Worm (Caenorhabditis elegans): ENCODE measurements around the gene T20B3.1.

T20B3.1 gene

DNA sequence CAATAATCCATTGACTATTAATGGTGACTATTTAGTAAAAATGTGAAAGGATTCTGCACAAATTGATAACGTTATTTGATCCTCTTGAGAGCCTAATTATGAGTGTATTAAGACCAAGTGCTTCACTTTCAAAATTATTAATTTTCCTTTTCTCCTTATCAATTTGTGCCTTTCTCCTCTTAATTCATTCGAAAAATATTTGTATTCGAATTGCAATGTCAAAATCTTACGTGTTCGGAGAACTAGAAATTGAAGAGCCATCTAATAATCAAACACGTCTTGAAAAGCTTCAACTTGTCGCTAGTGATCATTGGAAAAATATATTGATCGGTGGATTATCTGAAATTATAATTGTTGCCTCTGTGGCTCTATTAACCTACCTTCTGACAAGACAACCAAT is 33.1 kb downstream of the T20B3.1 start, which contains the start of the genes clec-36 and clec-26:
Gene clec-36, minus strand, starts transcription at position 101 of the 400 bp plus-strand sequence.
Gene clec-26, plus strand, starts transcription at position 114 of the 400 bp plus-strand sequence.
- TF ChIP-seq nhr-28 (tag; optimal IDR thresholded peaks at IDR 0.05) (no peak), unc-39 (tag; optimal IDR thresholded peaks at IDR 0.05) (no peak), tbx-8 (GFP tag; optimal IDR thresholded peaks at IDR 0.05) (no peak)

DNA sequence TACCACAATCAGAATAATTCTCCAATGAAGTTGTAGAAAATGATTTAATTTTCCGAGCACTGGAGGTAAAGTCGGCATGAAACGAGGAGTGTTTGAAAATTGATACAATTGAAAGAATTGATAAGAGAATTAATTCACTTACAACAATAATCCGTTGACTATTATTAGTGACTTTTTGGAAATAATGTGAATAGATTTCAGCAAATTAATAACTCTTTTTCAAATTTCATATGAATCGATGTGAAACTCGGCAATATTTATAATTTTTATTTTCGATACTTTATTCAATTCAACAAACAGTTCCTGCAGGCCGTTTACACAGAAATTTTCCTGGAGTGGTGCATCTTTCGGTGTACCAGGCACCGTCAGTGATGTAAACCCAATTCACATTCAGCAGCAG is 36.6 kb downstream of the T20B3.1 start, which contains the start of gene clec-37:
Gene clec-37, minus strand, starts transcription at position 101 of the 400 bp plus-strand sequence.
- TF ChIP-seq cnd-1 (tag; optimal IDR thresholded peaks at IDR 0.05): no peak
- no peak for TF ChIP-seq lin-32 (GFP tag; optimal IDR thresholded peaks at IDR 0.05)
- TF ChIP-seq mls-2 (tag; optimal IDR thresholded peaks at IDR 0.05): no peak
- no peak for TF ChIP-seq lsy-2 (tag; optimal IDR thresholded peaks at IDR 0.05)
- no peak for TF ChIP-seq nhr-2 (tag; optimal IDR thresholded peaks at IDR 0.05)
- no peak for TF ChIP-seq elt-3 (tag; optimal IDR thresholded peaks at IDR 0.05)
- no peak for TF ChIP-seq pha-4 (tag; optimal IDR thresholded peaks at IDR 0.05)
- TF ChIP-seq unc-62 (GFP tag; optimal IDR thresholded peaks at IDR 0.05): no peak
- TF ChIP-seq mep-1 (tag; optimal IDR thresholded peaks at IDR 0.05): no peak

DNA sequence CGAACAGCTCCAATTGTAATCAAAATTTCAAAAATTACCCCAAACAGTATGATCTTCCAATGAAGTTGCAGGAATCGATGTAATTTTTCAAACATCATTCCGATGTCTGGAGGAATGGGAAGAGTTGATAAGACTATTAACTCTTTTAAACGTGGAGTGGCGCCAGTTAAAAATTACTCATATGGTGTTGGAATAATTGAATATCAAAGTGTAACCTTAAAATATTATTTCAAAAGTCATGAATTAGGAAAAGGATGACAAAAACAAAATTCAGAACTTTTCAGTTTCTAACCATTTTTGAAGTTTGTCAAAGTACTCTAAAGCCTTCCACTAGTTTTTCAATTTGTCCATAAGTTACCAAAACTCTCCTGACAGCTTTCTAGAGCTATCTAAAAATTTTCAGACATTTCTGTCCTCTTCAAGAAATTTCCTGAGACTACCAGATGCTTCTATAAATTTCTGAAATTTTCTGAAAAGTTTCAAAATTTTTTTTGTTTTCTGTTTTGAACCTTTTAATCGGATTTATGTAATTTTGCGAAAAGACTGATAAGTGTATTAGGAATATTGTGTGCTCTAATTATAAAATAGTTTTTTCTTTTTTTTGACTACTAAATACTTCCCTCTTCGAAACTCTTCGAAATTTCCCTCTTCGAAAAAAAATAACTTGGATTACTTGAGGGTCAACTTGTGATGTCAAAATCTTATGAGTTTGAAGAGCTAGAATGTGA is 38.8 kb downstream of the T20B3.1 start, which contains the start of the genes clec-35 and clec-27:
Gene clec-35, minus strand, starts transcription at position 101 of the 728 bp plus-strand sequence.
Gene clec-27, plus strand, starts transcription at position 678 of the 728 bp plus-strand sequence.
- TF ChIP-seq unc-120 (tag; optimal IDR thresholded peaks at IDR 0.05; ENCODE audit: poor library complexity, severe bottlenecking) (no peak), unc-62 (GFP tag; optimal IDR thresholded peaks at IDR 0.05) (no peak), bed-3 (GFP tag; optimal IDR thresholded peaks at IDR 0.05) (no peak), flh-1 (GFP tag; optimal IDR thresholded peaks at IDR 0.05) (no peak), nhr-12 (tag; optimal IDR thresholded peaks at IDR 0.05) (no peak), lin-32 (GFP tag; optimal IDR thresholded peaks at IDR 0.05) (no peak), ceh-83 (GFP tag; optimal IDR thresholded peaks at IDR 0.05) (no peak)

- TF ChIP-seq M03D4.4 (tag; optimal IDR thresholded peaks at IDR 0.05) (no peak), blmp-1 (tag; optimal IDR thresholded peaks at IDR 0.05) (no peak), ham-2 (GFP tag; optimal IDR thresholded peaks at IDR 0.05) (no peak), drap-1 (GFP tag; optimal IDR thresholded peaks at IDR 0.05) (no peak), nhr-12 (tag; optimal IDR thresholded peaks at IDR 0.05) (no peak), snpc-4 (tag; optimal IDR thresholded peaks at IDR 0.05) (no peak), nhr-237 (tag; optimal IDR thresholded peaks at IDR 0.05) (no peak), ztf-11 (tag; optimal IDR thresholded peaks at IDR 0.05) (no peak), sem-2 (GFP tag; optimal IDR thresholded peaks at IDR 0.05) (no peak), ceh-43 (GFP tag; optimal IDR thresholded peaks at IDR 0.05) (no peak), ces-1 (GFP tag; optimal IDR thresholded peaks at IDR 0.05) (no peak)
Measured at ce11 chrV:16857977-16858479, 42.7 kb downstream of the T20B3.1 start, which contains the start of the genes clec-31 and clec-22. TSS of gene clec-31 (minus strand) at chrV:16858077. TSS of gene clec-22 (plus strand) at chrV:16858429.

DNA sequence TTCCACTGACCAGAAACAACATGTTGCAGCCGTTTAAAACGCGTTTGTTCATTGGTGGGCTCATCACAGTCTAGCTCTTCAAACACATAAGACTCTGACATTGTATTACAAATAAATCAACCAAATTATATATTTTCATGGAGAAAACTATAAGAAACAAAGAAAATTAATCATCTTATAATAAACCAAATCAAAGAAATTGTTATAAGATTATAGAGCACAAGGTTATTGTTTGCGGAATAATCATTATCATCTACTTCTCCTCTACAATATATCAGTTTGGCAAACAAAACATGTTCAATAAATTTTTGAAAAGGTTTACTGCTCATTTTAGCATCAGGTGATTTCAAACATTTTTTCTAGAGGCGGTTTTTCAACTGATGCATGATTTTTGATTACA is 46.4 kb downstream of the T20B3.1 start, which contains the start of the genes clec-32 and clec-24:
Gene clec-32, minus strand, starts transcription at position 101 of the 400 bp plus-strand sequence.
Gene clec-24, plus strand, starts transcription at position 294 of the 400 bp plus-strand sequence.
- TF ChIP-seq lin-32 (GFP tag; optimal IDR thresholded peaks at IDR 0.05) (no peak), elt-1 (tag; optimal IDR thresholded peaks at IDR 0.05; ENCODE audit: borderline replicate concordance, insufficient read depth) (no peak)

ce11 chrV:16865404-16865803 is 50.0 kb downstream of the T20B3.1 start, which contains the start of gene clec-28:
TSS of gene clec-28 (plus strand) at chrV:16865704.
- TF ChIP-seq nhr-28 (tag; optimal IDR thresholded peaks at IDR 0.05) (no peak), drap-1 (GFP tag; optimal IDR thresholded peaks at IDR 0.05) (no peak), nhr-76 (tag; optimal IDR thresholded peaks at IDR 0.05) (no peak), blmp-1 (tag; optimal IDR thresholded peaks at IDR 0.05) (no peak), sptf-1 (tag; optimal IDR thresholded peaks at IDR 0.05) (no peak), mls-2 (tag; optimal IDR thresholded peaks at IDR 0.05) (no peak), unc-120 (tag; optimal IDR thresholded peaks at IDR 0.05; ENCODE audit: poor library complexity, severe bottlenecking) (no peak), cnd-1 (tag; optimal IDR thresholded peaks at IDR 0.05) (no peak), hlh-1 (tag; optimal IDR thresholded peaks at IDR 0.05) (no peak), ceh-39 (tag; optimal IDR thresholded peaks at IDR 0.05) (no peak), ztf-11 (tag; optimal IDR thresholded peaks at IDR 0.05) (no peak), elt-1 (tag; optimal IDR thresholded peaks at IDR 0.05; ENCODE audit: borderline replicate concordance, insufficient read depth) (no peak), sem-2 (GFP tag; optimal IDR thresholded peaks at IDR 0.05) (no peak), lin-32 (GFP tag; optimal IDR thresholded peaks at IDR 0.05) (no peak), ceh-83 (GFP tag; optimal IDR thresholded peaks at IDR 0.05) (no peak), tbx-8 (GFP tag; optimal IDR thresholded peaks at IDR 0.05) (no peak), ham-2 (GFP tag; optimal IDR thresholded peaks at IDR 0.05) (no peak)

Measured in whole organism, mixed stage, embryonic.